Fruit fly (Drosophila melanogaster) whole organism: Measurements from ENCODE around the gene CG7985.

ENCODE experiments used
- CG8478 ChIP-seq: fragments of >200 bp; optimal IDR thresholded peaks from 2 replicates; lab custom pipeline; 2018; ENCODE audit warnings: inconsistent platforms
- Dll ChIP-seq: fragments of >200 bp; optimal IDR thresholded peaks from 2 replicates; lab custom pipeline; 2017
- EcR ChIP-seq, 2 experiments: fragments of >200 bp; optimal IDR thresholded peaks; 2 replicates each; lab custom pipeline; 2017; ENCODE audit warnings: missing biosample characterization in 2 of 2, missing genetic modification characterization in 2 of 2, missing genetic modification reagents in 2 of 2
- pan ChIP-seq: fragments of >200 bp; optimal IDR thresholded peaks from 2 replicates; lab custom pipeline; 2017
- psq ChIP-seq: fragments of >200 bp; optimal IDR thresholded peaks from 2 replicates; lab custom pipeline; 2017
- usp ChIP-seq: fragments of >200 bp; optimal IDR thresholded peaks from 2 replicates; lab custom pipeline; 2017; ENCODE audit warnings: missing biosample characterization, missing genetic modification characterization, mixed read lengths

DNA sequence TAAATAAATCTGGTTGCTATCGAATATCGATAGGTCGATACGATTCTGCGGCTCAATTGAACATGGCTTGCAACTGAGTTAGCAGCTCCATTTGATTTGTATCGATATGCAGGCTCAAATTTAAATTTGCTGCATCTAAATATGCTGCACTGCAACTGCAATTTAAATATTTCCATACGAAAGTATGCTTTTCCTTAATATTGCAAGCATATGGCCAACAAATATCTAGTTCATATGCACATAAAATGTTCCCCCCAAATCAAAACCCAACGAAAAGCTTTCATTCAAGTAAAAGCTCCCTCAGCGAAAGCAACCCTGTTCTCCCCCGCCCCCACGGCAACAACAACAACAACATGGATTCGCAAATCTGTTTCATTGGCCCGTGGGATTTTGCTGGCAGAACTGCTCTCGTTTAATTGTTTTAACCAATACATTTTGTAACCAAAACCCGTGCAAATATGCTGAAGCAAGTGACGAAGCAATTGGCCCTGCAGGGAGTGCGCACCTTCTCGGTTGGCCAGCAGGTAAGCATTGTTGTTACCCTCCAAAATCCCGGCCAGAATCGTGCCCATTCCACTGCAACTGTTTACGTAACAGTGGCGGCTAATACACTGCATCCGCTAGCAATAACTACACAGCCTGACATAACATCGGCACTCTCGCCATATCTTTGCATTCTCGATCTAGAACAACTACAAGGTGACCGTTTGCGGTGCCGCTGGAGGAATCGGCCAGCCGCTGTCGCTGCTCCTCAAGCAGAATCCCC is 26.6 kb downstream of the CG7985 start, which contains the start of the genes CG7168 and Mdh2:
- no peak for TF ChIP-seq Dll (lab: Kevin White, UChicago)
- TF ChIP-seq pan (lab: Kevin White, UChicago): no peak
- TF ChIP-seq psq (lab: Kevin White, UChicago): no peak
- TF ChIP-seq CG8478 (lab: Kevin White, UChicago): no peak
- no peak for TF ChIP-seq EcR (GFP tag; optimal IDR thresholded peaks at IDR 0.05; lab: Kevin White, UChicago)
- no peak for TF ChIP-seq usp (GFP tag; lab: Kevin White, UChicago)
